Fruit fly (Drosophila melanogaster): Measurements from ENCODE around the gene Yp3.

The Yp3 gene

DNA sequence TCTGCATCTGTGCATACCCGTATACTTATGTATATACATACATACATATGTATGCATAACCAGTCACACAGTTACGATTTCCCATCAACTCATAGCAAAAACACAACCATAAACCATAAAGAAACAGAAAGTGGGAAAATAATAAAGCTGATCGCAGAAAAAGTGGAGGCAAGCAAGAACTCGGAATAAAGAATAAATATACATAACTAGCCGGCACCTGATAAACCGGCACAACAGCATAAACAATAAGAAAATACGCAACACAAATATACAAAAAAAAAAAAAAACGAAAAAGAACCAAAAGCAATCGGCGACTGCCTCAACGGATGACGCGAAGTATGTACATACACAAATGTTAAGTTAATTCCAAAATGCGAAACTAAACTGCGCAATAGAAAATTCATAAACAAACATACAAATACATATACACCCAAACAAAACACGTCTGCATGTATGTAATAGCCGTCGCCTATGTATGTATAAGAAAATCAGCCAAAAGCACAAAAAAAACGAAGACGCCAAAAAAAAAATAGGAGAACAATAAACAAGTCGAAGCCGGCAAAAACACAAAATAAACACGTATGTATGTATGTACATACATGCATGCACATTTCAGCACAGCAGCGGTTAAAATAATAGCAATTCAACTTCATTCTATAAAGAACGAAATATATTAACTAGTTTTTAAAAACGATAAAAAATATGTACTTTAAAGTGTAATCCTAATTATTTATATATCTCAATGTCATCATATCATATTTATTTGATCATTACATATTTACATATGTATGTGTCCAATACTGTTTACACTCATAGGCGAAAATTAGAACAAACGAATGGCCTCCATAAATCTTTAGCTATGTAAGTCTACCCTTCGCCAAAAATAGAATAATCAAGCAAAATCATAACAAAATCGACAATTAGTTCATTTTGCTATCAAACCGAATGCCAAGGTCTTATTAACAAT is 10.2 kb upstream of the Yp3 start (continued):
- TF ChIP-seq Awh (GFP tag; IDR thresholded peaks at IDR 0.05) (peak; percentile 54; the same call in 1 of the 2 replicates), CG5245 (GFP tag; optimal IDR thresholded peaks at IDR 0.05) (no peak), CG13287 (GFP tag; IDR thresholded peaks at IDR 0.05; ENCODE audit: partially characterized antibody) (no peak), CG43689 (GFP tag; IDR thresholded peaks at IDR 0.05) (0 out of 2 replicates have a peak, but pooled peaks have one; percentile 43), Optix (GFP tag; IDR thresholded peaks at IDR 0.05) (no peak), Oaz (GFP tag; IDR thresholded peaks at IDR 0.05) (peak; percentile 54; the same call in 1 of the 2 replicates), CG8765 (GFP tag; IDR thresholded peaks at IDR 0.05) (no peak), CG7963 (GFP tag; IDR thresholded peaks at IDR 0.05; ENCODE audit: partially characterized antibody) (no peak), gro (GFP tag; optimal IDR thresholded peaks at IDR 0.05) (no peak), zen2 (GFP tag; IDR thresholded peaks at IDR 0.05; ENCODE audit: partially characterized antibody) (no peak), CG1602 (GFP tag; optimal IDR thresholded peaks at IDR 0.05) (peak; percentile 44), odd (GFP tag; optimal IDR thresholded peaks at IDR 0.05) (peak; percentile 50), CG3847 (GFP tag; IDR thresholded peaks at IDR 0.05) (peak; percentile 77), crp (GFP tag; optimal IDR thresholded peaks at IDR 0.05) (no peak), CG17328 (GFP tag; IDR thresholded peaks at IDR 0.05) (peak; percentile 50), Hr51 (GFP tag; optimal IDR thresholded peaks at IDR 0.05) (peak in 1 of 2 experiments; percentile 81), H2.0 (GFP tag; IDR thresholded peaks at IDR 0.05) (peak; percentile 75), CG3065 (GFP tag; optimal IDR thresholded peaks at IDR 0.05) (no peak), CG6689 (GFP tag; IDR thresholded peaks at IDR 0.05) (peak; percentile 81), tap (tag; optimal IDR thresholded peaks at IDR 0.05) (peak; percentile 63), CG13624 (GFP tag; optimal IDR thresholded peaks at IDR 0.05) (peak; percentile 97), CG12299 (tag; optimal IDR thresholded peaks at IDR 0.05) (no peak), CG42726 (GFP tag; IDR thresholded peaks at IDR 0.05; ENCODE audit: partially characterized antibody) (no peak), CG33213 (GFP tag; optimal IDR thresholded peaks at IDR 0.05) (no peak), CG14667 (GFP tag; IDR thresholded peaks at IDR 0.05) (peak; percentile 49), onecut (GFP tag; IDR thresholded peaks at IDR 0.05) (peak; percentile 33; the same call in 1 of the 2 replicates), Bteb2 (GFP tag; optimal IDR thresholded peaks at IDR 0.05) (peak; percentile 16), tio (GFP tag; optimal IDR thresholded peaks at IDR 0.05) (peak; percentile 59), Ets65A (GFP tag) (no peak), Fer3 (tag; optimal IDR thresholded peaks at IDR 0.05) (peak; percentile 85), CG2129 (GFP tag; IDR thresholded peaks at IDR 0.05; ENCODE audit: partially characterized antibody) (no peak), CG14710 (tag; optimal IDR thresholded peaks at IDR 0.05) (peak; percentile 38), CG4617 (GFP tag; optimal IDR thresholded peaks at IDR 0.05; ENCODE audit: borderline replicate concordance) (peak; percentile 3), CG6272 (GFP tag; IDR thresholded peaks at IDR 0.05) (no peak), CkIIα-i1 (GFP tag; IDR thresholded peaks at IDR 0.05) (no peak), E2f2 (GFP tag; IDR thresholded peaks at IDR 0.05) (peak; percentile 55), CG30403 (GFP tag; optimal IDR thresholded peaks at IDR 0.05) (peak; percentile 77), zfh2 (GFP tag; optimal IDR thresholded peaks at IDR 0.05) (peak; percentile 17), CG6683 (GFP tag; optimal IDR thresholded peaks at IDR 0.05) (peak; percentile 17), pita (GFP tag; optimal IDR thresholded peaks at IDR 0.05) (no peak), klu (GFP tag; IDR thresholded peaks at IDR 0.05) (peak; percentile 24; the same call in 1 of the 2 replicates), caup (GFP tag; optimal IDR thresholded peaks at IDR 0.05; ENCODE audit: severe bottlenecking) (peak; percentile 57), CG6654 (GFP tag; optimal IDR thresholded peaks at IDR 0.05) (no peak), CG12236 (GFP tag; optimal IDR thresholded peaks at IDR 0.05) (no peak), salm (tag; optimal IDR thresholded peaks at IDR 0.05) (no peak), cas (GFP tag; IDR thresholded peaks at IDR 0.05) (peak; percentile 59; the same call in 1 of the 2 replicates), CG6175 (GFP tag; IDR thresholded peaks at IDR 0.05) (no peak), zfh1 (GFP tag; IDR thresholded peaks at IDR 0.05) (peak; percentile 62)
